Worm (Caenorhabditis elegans) whole organism, L2 larva: ENCODE measurements around the gene ZK1248.17.

Source experiments
- F13H6.1 ChIP-seq: sonication (generic microtip); optimal IDR thresholded peaks from 2 replicates; lab custom pipeline; 2016; ENCODE audit warnings: missing genetic modification characterization, missing compliant biosample characterization
- R02D3.7 ChIP-seq: fragments of 150-350 bp; optimal IDR thresholded peaks from 2 replicates; lab custom pipeline; 2014; ENCODE audit warnings: missing biosample characterization, missing genetic modification characterization
- Y55F3AM.14 ChIP-seq: fragments of 200-800 bp; sonication (Bioruptor generic); optimal IDR thresholded peaks from 2 replicates; lab custom pipeline; 2018; ENCODE audit warnings: mild to moderate bottlenecking, missing genetic modification characterization, missing compliant biosample characterization
- ZK546.5 ChIP-seq: sonication (generic microtip); optimal IDR thresholded peaks from 2 replicates; lab custom pipeline; 2017; ENCODE audit warnings: missing biosample characterization, missing genetic modification characterization
- aly-2 ChIP-seq: fragments of 150-350 bp; optimal IDR thresholded peaks from 2 replicates; lab custom pipeline; 2014; ENCODE audit warnings: missing biosample characterization, missing genetic modification characterization
- blmp-1 ChIP-seq: sonication (generic microtip); optimal IDR thresholded peaks from 2 replicates; lab custom pipeline; 2017; ENCODE audit warnings: missing genetic modification characterization, mild to moderate bottlenecking, missing compliant biosample characterization, antibody characterized with exemption, moderate library complexity; ENCODE audit not compliant: insufficient read depth
- ceh-16 ChIP-seq: fragments of 150-350 bp; optimal IDR thresholded peaks from 2 replicates; lab custom pipeline; 2014; ENCODE audit warnings: missing biosample characterization, missing genetic modification characterization
- ceh-82 ChIP-seq: fragments of 150-350 bp; optimal IDR thresholded peaks from 2 replicates; lab custom pipeline; 2014; ENCODE audit warnings: missing biosample characterization, missing genetic modification characterization
- dmd-4 ChIP-seq: sonication (generic microtip); optimal IDR thresholded peaks from 2 replicates; lab custom pipeline; 2017; ENCODE audit warnings: missing biosample characterization, missing genetic modification characterization
- egl-27 ChIP-seq: sonication (generic microtip); optimal IDR thresholded peaks from 3 replicates; lab custom pipeline; 2017; ENCODE audit warnings: missing biosample characterization, missing genetic modification reagents, missing genetic modification characterization
- elt-1 ChIP-seq: fragments of 150-350 bp; optimal IDR thresholded peaks from 2 replicates; lab custom pipeline; 2014; ENCODE audit warnings: missing biosample characterization, missing genetic modification characterization
- elt-3 ChIP-seq: sonication (generic microtip); optimal IDR thresholded peaks from 2 replicates; lab custom pipeline; 2017; ENCODE audit warnings: missing biosample characterization, missing genetic modification characterization
- fos-1 ChIP-seq: fragments of 150-350 bp; optimal IDR thresholded peaks from 2 replicates; lab custom pipeline; 2014; ENCODE audit warnings: missing biosample characterization, missing genetic modification characterization
- gmeb-1 ChIP-seq: fragments of 150-350 bp; optimal IDR thresholded peaks from 2 replicates; lab custom pipeline; 2014; ENCODE audit warnings: missing biosample characterization, missing genetic modification characterization
- lin-11 ChIP-seq: fragments of 150-350 bp; sonication (generic microtip); optimal IDR thresholded peaks from 2 replicates; lab custom pipeline; 2014; ENCODE audit warnings: missing biosample characterization, missing genetic modification characterization, inconsistent platforms, mixed read lengths
- lin-13 ChIP-seq: fragments of 150-350 bp; optimal IDR thresholded peaks from 2 replicates; lab custom pipeline; 2014; ENCODE audit warnings: missing biosample characterization, missing genetic modification reagents, missing genetic modification characterization
- lin-39 ChIP-seq: fragments of 150-350 bp; optimal IDR thresholded peaks from 2 replicates; lab custom pipeline; 2014; ENCODE audit warnings: missing biosample characterization, missing genetic modification reagents, missing genetic modification characterization
- lsy-2 ChIP-seq, 2 experiments: fragments of 150-350 bp in 1 of 2; sonication (generic microtip) in 1 of 2; optimal IDR thresholded peaks; 2 replicates each; lab custom pipeline; 2014 to 2017; ENCODE audit warnings: missing biosample characterization in 2 of 2, missing genetic modification characterization in 2 of 2
- mab-5 ChIP-seq: fragments of 150-350 bp; optimal IDR thresholded peaks from 2 replicates; lab custom pipeline; 2014; ENCODE audit warnings: missing biosample characterization, missing genetic modification characterization
- mbf-1 ChIP-seq: sonication (generic microtip); optimal IDR thresholded peaks from 2 replicates; lab custom pipeline; 2017; ENCODE audit warnings: missing biosample characterization, missing genetic modification characterization
- mdl-1 ChIP-seq, 2 experiments: fragments of 150-350 bp in 1 of 2; sonication (generic microtip) in 1 of 2; optimal IDR thresholded peaks; 2 replicates each; lab custom pipeline; 2017; ENCODE audit warnings: missing biosample characterization in 2 of 2, missing genetic modification characterization in 2 of 2
- nhr-10 ChIP-seq: sonication (generic microtip); optimal IDR thresholded peaks from 2 replicates; lab custom pipeline; 2017; ENCODE audit warnings: missing biosample characterization, missing genetic modification characterization
- nhr-11 ChIP-seq: fragments of 150-350 bp; optimal IDR thresholded peaks from 2 replicates; lab custom pipeline; 2014; ENCODE audit warnings: missing biosample characterization, missing genetic modification characterization
- nhr-12 ChIP-seq: fragments of 150-350 bp; optimal IDR thresholded peaks from 2 replicates; lab custom pipeline; 2014; ENCODE audit warnings: missing biosample characterization, missing genetic modification characterization
- nhr-129 ChIP-seq: fragments of 150-350 bp; optimal IDR thresholded peaks from 2 replicates; lab custom pipeline; 2014; ENCODE audit warnings: missing biosample characterization, missing genetic modification characterization
- nhr-23 ChIP-seq: fragments of 150-350 bp; optimal IDR thresholded peaks from 2 replicates; lab custom pipeline; 2014; ENCODE audit warnings: missing biosample characterization, missing genetic modification reagents, missing genetic modification characterization
- nhr-237 ChIP-seq: fragments of 150-350 bp; optimal IDR thresholded peaks from 2 replicates; lab custom pipeline; 2014; ENCODE audit warnings: missing biosample characterization, missing genetic modification characterization
- nhr-25 ChIP-seq: fragments of 150-350 bp; sonication (generic microtip); optimal IDR thresholded peaks from 3 replicates; lab custom pipeline; 2014; ENCODE audit warnings: missing biosample characterization, missing genetic modification characterization
- nhr-6 ChIP-seq: fragments of 150-350 bp; optimal IDR thresholded peaks from 2 replicates; lab custom pipeline; 2014; ENCODE audit warnings: missing biosample characterization, missing genetic modification characterization
- nhr-77 ChIP-seq: fragments of 150-350 bp; optimal IDR thresholded peaks from 2 replicates; lab custom pipeline; 2014; ENCODE audit warnings: missing biosample characterization, missing genetic modification characterization
- peb-1 ChIP-seq: fragments of 150-350 bp; optimal IDR thresholded peaks from 2 replicates; lab custom pipeline; 2014; ENCODE audit warnings: missing biosample characterization, missing genetic modification characterization
- sem-4 ChIP-seq: fragments of 150-350 bp; optimal IDR thresholded peaks from 2 replicates; lab custom pipeline; 2014; ENCODE audit warnings: missing biosample characterization, missing genetic modification reagents, missing genetic modification characterization
- sma-3 ChIP-seq: sonication (generic microtip); optimal IDR thresholded peaks from 2 replicates; lab custom pipeline; 2016; ENCODE audit warnings: missing genetic modification reagents, missing genetic modification characterization, missing compliant biosample characterization
- sma-9 ChIP-seq, 2 experiments: fragments of 150-350 bp in 1 of 2; sonication (generic microtip) in 1 of 2; optimal IDR thresholded peaks; 2 replicates each; lab custom pipeline; 2014 to 2016; ENCODE audit warnings: missing genetic modification characterization in 2 of 2, mild to moderate bottlenecking in 1 of 2, missing biosample characterization in 1 of 2, missing compliant biosample characterization in 1 of 2, missing genetic modification reagents in 1 of 2, moderate library complexity in 1 of 2
- snpc-4 ChIP-seq: fragments of 150-350 bp; optimal IDR thresholded peaks from 2 replicates; lab custom pipeline; 2014; ENCODE audit warnings: missing biosample characterization, missing genetic modification characterization
- unc-39 ChIP-seq: fragments of 150-350 bp; optimal IDR thresholded peaks from 2 replicates; lab custom pipeline; 2014; ENCODE audit warnings: missing biosample characterization, missing genetic modification characterization
- unc-55 ChIP-seq: fragments of 150-350 bp; sonication (generic microtip); optimal IDR thresholded peaks from 3 replicates; lab custom pipeline; 2014; ENCODE audit warnings: missing biosample characterization, missing genetic modification reagents, missing genetic modification characterization
- unc-62 ChIP-seq: fragments of 150-350 bp; optimal IDR thresholded peaks from 2 replicates; lab custom pipeline; 2014; ENCODE audit warnings: missing biosample characterization, missing genetic modification reagents, missing genetic modification characterization
- zag-1 ChIP-seq: fragments of 150-350 bp; optimal IDR thresholded peaks from 2 replicates; lab custom pipeline; 2014; ENCODE audit warnings: missing biosample characterization, missing genetic modification characterization
- ztf-1 ChIP-seq: fragments of 200-800 bp; sonication (Bioruptor generic); conservative IDR thresholded peaks from 2 replicates; pipeline ENCODE4 v1.3.6; 2022; ENCODE audit warnings: missing genetic modification characterization, missing compliant biosample characterization
- ztf-4 ChIP-seq: fragments of 150-350 bp; optimal IDR thresholded peaks from 2 replicates; lab custom pipeline; 2014; ENCODE audit warnings: missing biosample characterization, missing genetic modification characterization

The ZK1248.17 gene

ce11 chrII:5845441-5845840, at the start of gene ZK1248.17, which contains the start of gene H41C03.3:
ZK1248.17 (minus strand) TSS chrII:5845541.
H41C03.3 (plus strand) TSS chrII:5845777.
- no peak for TF ChIP-seq ZK546.5 (tag; lab: Kevin White, UChicago)
- TF ChIP-seq nhr-25 (tag; lab: Kevin White, UChicago) = no peak
- TF ChIP-seq mab-5 (tag; lab: Kevin White, UChicago) = no peak
- no peak for TF ChIP-seq nhr-10 (tag; lab: Kevin White, UChicago)
- no peak for TF ChIP-seq unc-62 (GFP tag; lab: Kevin White, UChicago)
- no peak for TF ChIP-seq zag-1 (tag; lab: Kevin White, UChicago)

DNA sequence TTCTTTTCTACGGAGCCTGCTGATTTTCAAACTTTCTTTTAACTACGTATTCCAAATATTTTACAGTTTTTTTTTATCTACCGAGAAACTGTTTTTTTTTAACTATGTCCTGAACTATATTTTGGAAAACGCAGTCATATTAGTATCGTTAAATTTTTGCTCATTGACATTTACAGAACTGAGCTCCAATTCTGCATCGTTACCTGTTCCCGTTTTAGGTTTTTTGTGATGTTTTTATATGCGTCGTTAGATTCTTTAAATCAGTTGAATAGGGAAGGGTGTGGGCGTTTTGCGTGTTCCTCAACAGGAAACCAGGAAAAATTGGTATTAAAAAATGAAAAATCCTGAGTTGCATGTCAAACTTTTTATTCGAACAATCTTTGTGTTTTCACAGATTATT, 47.5 kb upstream of the ZK1248.17 start:
- TF ChIP-seq ceh-16 (tag; lab: Kevin White, UChicago) (no peak), ZK546.5 (tag; lab: Kevin White, UChicago) (no peak), nhr-77 (tag; lab: Kevin White, UChicago) (no peak), ztf-4 (no peak), mdl-1 (tag; optimal IDR thresholded peaks at IDR 0.05; lab: Kevin White, UChicago) (no peak), mbf-1 (tag; lab: Kevin White, UChicago) (no peak), aly-2 (tag; lab: Kevin White, UChicago) (no peak), dmd-4 (no peak), ztf-1 (GFP tag; lab: Robert Waterston, UW) (no peak), lin-11 (tag; lab: Kevin White, UChicago) (no peak), lin-13 (GFP tag; lab: Kevin White, UChicago) (no peak), R02D3.7 (tag; lab: Kevin White, UChicago) (no peak), fos-1 (tag; lab: Kevin White, UChicago) (no peak), sma-3 (no peak), egl-27 (tag; lab: Kevin White, UChicago) (no peak), unc-62 (GFP tag; lab: Kevin White, UChicago) (no peak)
- TF ChIP-seq, all 48 proteins: peak for 0

ce11 chrII:5889417-5890139, 44.2 kb upstream of the ZK1248.17 start:
- TF ChIP-seq mbf-1 (tag; lab: Kevin White, UChicago) (no peak), blmp-1 (no peak), nhr-25 (tag; lab: Kevin White, UChicago) (peak; percentile 15)

ce11 chrII:5885966-5886621, 40.8 kb upstream of the ZK1248.17 start:
- no peak for TF ChIP-seq nhr-10 (tag; lab: Kevin White, UChicago)
- TF ChIP-seq aly-2 (tag; lab: Kevin White, UChicago) = no peak
- no peak for TF ChIP-seq elt-1 (tag; lab: Kevin White, UChicago)
- no peak for TF ChIP-seq elt-3 (tag; lab: Kevin White, UChicago)
- TF ChIP-seq lin-11 (tag; lab: Kevin White, UChicago) = no peak
- no peak for TF ChIP-seq nhr-77 (tag; lab: Kevin White, UChicago)
- TF ChIP-seq F13H6.1 (tag; lab: Kevin White, UChicago) = peak; percentile 18
- TF ChIP-seq lin-13 (GFP tag; lab: Kevin White, UChicago) = no peak
- TF ChIP-seq ceh-16 (tag; lab: Kevin White, UChicago) = no peak
- TF ChIP-seq unc-62 (GFP tag; lab: Kevin White, UChicago) = no peak
- TF ChIP-seq Y55F3AM.14 (GFP tag; lab: Kevin White, UChicago) = no peak
- no peak for TF ChIP-seq sma-9 (GFP tag; optimal IDR thresholded peaks at IDR 0.05; lab: Kevin White, UChicago)
- TF ChIP-seq sma-9 (tag; optimal IDR thresholded peaks at IDR 0.05; lab: Kevin White, UChicago) = no peak
- TF ChIP-seq nhr-12 = no peak
- TF ChIP-seq R02D3.7 (tag; lab: Kevin White, UChicago) = no peak
- TF ChIP-seq peb-1 (tag; lab: Kevin White, UChicago) = no peak
- TF ChIP-seq zag-1 (tag; lab: Kevin White, UChicago) = no peak
- TF ChIP-seq gmeb-1 (tag; lab: Kevin White, UChicago) = no peak
- peak; percentile 31 for TF ChIP-seq nhr-129 (tag; lab: Kevin White, UChicago)
- no peak for TF ChIP-seq nhr-237 (tag; lab: Kevin White, UChicago)
- no peak for TF ChIP-seq unc-55 (GFP tag; lab: Kevin White, UChicago)
- TF ChIP-seq sem-4 (tag; lab: Kevin White, UChicago) = no peak
- TF ChIP-seq nhr-23 (tag; lab: Kevin White, UChicago) = no peak
- TF ChIP-seq unc-39 = no peak
- TF ChIP-seq ztf-1 (GFP tag; lab: Robert Waterston, UW) = no peak
- TF ChIP-seq snpc-4 (tag; lab: Kevin White, UChicago) = no peak
- peak; percentile 27 for TF ChIP-seq nhr-6
- TF ChIP-seq ztf-4 = peak; percentile 2
- TF ChIP-seq blmp-1 = peak; percentile 94
- peak; percentile 18 for TF ChIP-seq sma-3
- TF ChIP-seq fos-1 (tag; lab: Kevin White, UChicago) = peak; percentile 40
- peak in 1 of 2 experiments; percentile 27 for TF ChIP-seq lsy-2 (tag; optimal IDR thresholded peaks at IDR 0.05; lab: Kevin White, UChicago)
- TF ChIP-seq nhr-25 (tag; lab: Kevin White, UChicago) = peak; percentile 91
- TF ChIP-seq mab-5 (tag; lab: Kevin White, UChicago) = no peak
- no peak for TF ChIP-seq ceh-82 (tag; lab: Kevin White, UChicago)
- no peak for TF ChIP-seq nhr-11 (tag; lab: Kevin White, UChicago)
- no peak for TF ChIP-seq dmd-4
- no peak for TF ChIP-seq lin-39
- TF ChIP-seq egl-27 (tag; lab: Kevin White, UChicago) = no peak
